Fruit fly (Drosophila melanogaster) whole organism, pupa: ENCODE results near the gene CG13992.

Source experiments
- CG13204 ChIP-seq: fragments of 200-800 bp; sonication (Bioruptor generic); optimal IDR thresholded peaks from 2 replicates; lab custom pipeline; 2018; ENCODE audit warnings: missing biosample characterization, mild to moderate bottlenecking, missing genetic modification characterization, moderate library complexity
- CG14655 ChIP-seq: fragments of 200-800 bp; sonication (Bioruptor generic); optimal IDR thresholded peaks from 3 replicates; lab custom pipeline; 2017; ENCODE audit warnings: mild to moderate bottlenecking, missing biosample characterization, missing genetic modification reagents, missing genetic modification characterization
- CG17806 ChIP-seq: fragments of 200-800 bp; sonication (Bioruptor generic); optimal IDR thresholded peaks from 2 replicates; lab custom pipeline; 2018; ENCODE audit warnings: missing biosample characterization, mild to moderate bottlenecking, missing genetic modification characterization, moderate library complexity
- CG32121 ChIP-seq: fragments of 200-800 bp; sonication (Bioruptor generic); IDR thresholded peaks from 2 replicates; pipeline ENCODE4 v1.3.6; 2022; ENCODE audit warnings: missing biosample characterization, missing genetic modification characterization
- CG4496 ChIP-seq: fragments of 200-800 bp; sonication (Bioruptor generic); IDR thresholded peaks from 3 replicates; pipeline ENCODE4 v1.3.6; 2022; ENCODE audit warnings: missing biosample characterization, missing genetic modification characterization
- CG9948 ChIP-seq: fragments of 200-800 bp; sonication (Bioruptor generic); optimal IDR thresholded peaks from 2 replicates; lab custom pipeline; 2018; ENCODE audit warnings: missing biosample characterization, mild to moderate bottlenecking, missing genetic modification characterization, moderate library complexity
- EcR ChIP-seq: fragments of 200-800 bp; sonication (Bioruptor generic); optimal IDR thresholded peaks from 3 replicates; lab custom pipeline; 2019; ENCODE audit warnings: missing biosample characterization, missing genetic modification characterization, mild to moderate bottlenecking, moderate library complexity, missing genetic modification reagents
- Pif1A ChIP-seq: fragments of 200-800 bp; sonication (Bioruptor generic); optimal IDR thresholded peaks from 3 replicates; lab custom pipeline; 2016; ENCODE audit warnings: missing biosample characterization, missing genetic modification characterization
- Pif1B ChIP-seq: fragments of 200-800 bp; sonication (Bioruptor generic); optimal IDR thresholded peaks from 3 replicates; lab custom pipeline; 2016; ENCODE audit warnings: missing biosample characterization, missing genetic modification characterization
- Snoo ChIP-seq: fragments of 200-800 bp; sonication (Bioruptor generic); optimal IDR thresholded peaks from 3 replicates; lab custom pipeline; 2017; ENCODE audit warnings: missing biosample characterization, mild to moderate bottlenecking, missing genetic modification characterization, inconsistent platforms

dm6 chr2L:5983236-5983635 lies 15.7 kb upstream of the CG13992 start:
- TF ChIP-seq Pif1A (GFP tag; lab: Kevin White, UChicago) (no peak), CG32121 (no peak), EcR (GFP tag; lab: Kevin White, UChicago) (peak; percentile 71), CG4496 (no peak), Pif1B (GFP tag; lab: Kevin White, UChicago) (no peak), Snoo (tag; lab: Kevin White, UChicago) (no peak), CG9948 (no peak), CG17806 (tag; lab: Kevin White, UChicago) (no peak), CG13204 (no peak), CG14655 (no peak)
